Worm (Caenorhabditis elegans) whole organism, L4/young adult: ENCODE measurements around the gene cee-1.

ENCODE experiments used
- W03F9.2 ChIP-seq: fragments of 150-350 bp; optimal IDR thresholded peaks from 2 replicates; lab custom pipeline; 2014; ENCODE audit warnings: missing biosample characterization, missing genetic modification characterization
- him-1 ChIP-seq: sonication (generic microtip); optimal IDR thresholded peaks from 2 replicates; lab custom pipeline; 2016; ENCODE audit warnings: missing genotype, missing genetic modification reagents, missing genetic modification characterization, missing compliant biosample characterization

ce11 chrIII:4899728-4900127 lies 12.8 kb upstream of the cee-1 start:
- peak; percentile 98 for TF ChIP-seq him-1 (tag; lab: Kevin White, UChicago)
- peak; percentile 95 for TF ChIP-seq W03F9.2
